Fruit fly (Drosophila melanogaster) whole organism, embryonic: ENCODE results near the gene Gdh.
A peak's percentile ranks its signal among the peaks of the same experiment; 100 is the strongest.

Source experiments
- ATbp ChIP-seq: fragments of 200-800 bp; sonication (Bioruptor generic); optimal IDR thresholded peaks from 2 replicates; lab custom pipeline; 2017; ENCODE audit warnings: missing biosample characterization, mild to moderate bottlenecking, missing genetic modification characterization, missing genetic modification reagents
- Antp ChIP-seq: fragments of 200-800 bp; sonication (Bioruptor generic); optimal IDR thresholded peaks from 3 replicates; lab custom pipeline; 2016; ENCODE audit warnings: missing biosample characterization, missing genetic modification characterization
- Asciz ChIP-seq: fragments of 200-800 bp; sonication (Bioruptor generic); optimal IDR thresholded peaks from 2 replicates; lab custom pipeline; 2017; ENCODE audit warnings: missing biosample characterization, mild to moderate bottlenecking, missing genetic modification characterization, missing genetic modification reagents
- CG10147 ChIP-seq: fragments of 200-800 bp; sonication (Bioruptor generic); optimal IDR thresholded peaks from 2 replicates; lab custom pipeline; 2019; ENCODE audit warnings: missing biosample characterization, mild to moderate bottlenecking, missing genetic modification characterization, moderate library complexity
- CG10274 ChIP-seq: fragments of 200-800 bp; sonication (Bioruptor generic); optimal IDR thresholded peaks from 3 replicates; lab custom pipeline; 2017; ENCODE audit warnings: missing biosample characterization, mild to moderate bottlenecking, missing genetic modification characterization
- CG10366 ChIP-seq: fragments of 200-800 bp; sonication (Bioruptor generic); IDR thresholded peaks from 2 replicates; pipeline ENCODE4 v1.3.6; 2022; ENCODE audit warnings: missing biosample characterization, missing genetic modification characterization
- CG10431 ChIP-seq: fragments of 200-800 bp; sonication (Bioruptor generic); optimal IDR thresholded peaks from 3 replicates; lab custom pipeline; 2018; ENCODE audit warnings: missing biosample characterization, mild to moderate bottlenecking, missing genetic modification characterization
- CG11398 ChIP-seq: fragments of 200-800 bp; sonication (Bioruptor generic); optimal IDR thresholded peaks from 2 replicates; lab custom pipeline; 2016; ENCODE audit warnings: missing biosample characterization, missing genetic modification characterization
- CG11504 ChIP-seq: fragments of 200-800 bp; sonication (Bioruptor generic); optimal IDR thresholded peaks from 3 replicates; lab custom pipeline; 2019; ENCODE audit warnings: missing biosample characterization, mild to moderate bottlenecking, missing genetic modification characterization, moderate library complexity
- CG11723 ChIP-seq: fragments of 200-800 bp; sonication (Bioruptor generic); optimal IDR thresholded peaks from 2 replicates; lab custom pipeline; 2017; ENCODE audit warnings: missing biosample characterization, mild to moderate bottlenecking, missing genetic modification characterization
- CG16863 ChIP-seq: fragments of 200-800 bp; sonication (Bioruptor generic); optimal IDR thresholded peaks from 3 replicates; lab custom pipeline; 2016; ENCODE audit warnings: missing biosample characterization, missing genetic modification characterization
- CG17361 ChIP-seq: fragments of 200-800 bp; sonication (Bioruptor generic); IDR thresholded peaks from 3 replicates; pipeline ENCODE4 v1.3.6; 2022; ENCODE audit warnings: missing biosample characterization, missing genetic modification characterization
- CG17912 ChIP-seq: fragments of 200-800 bp; sonication (Bioruptor generic); optimal IDR thresholded peaks from 2 replicates; lab custom pipeline; 2018; ENCODE audit warnings: missing biosample characterization, mild to moderate bottlenecking, missing genetic modification characterization
- CG1792 ChIP-seq: fragments of 200-800 bp; sonication (Bioruptor generic); optimal IDR thresholded peaks from 2 replicates; lab custom pipeline; 2016; ENCODE audit warnings: missing biosample characterization, missing genetic modification characterization
- CG3163 ChIP-seq: fragments of 200-800 bp; sonication (Bioruptor generic); optimal IDR thresholded peaks from 3 replicates; lab custom pipeline; 2016; ENCODE audit warnings: missing biosample characterization, missing genetic modification characterization
- CG3281 ChIP-seq: fragments of 200-800 bp; sonication (Bioruptor generic); optimal IDR thresholded peaks from 3 replicates; lab custom pipeline; 2017; ENCODE audit warnings: missing biosample characterization, mild to moderate bottlenecking, missing genetic modification characterization
- CG33557 ChIP-seq: fragments of 200-800 bp; sonication (Bioruptor generic); optimal IDR thresholded peaks from 2 replicates; lab custom pipeline; 2019; ENCODE audit warnings: missing biosample characterization, mild to moderate bottlenecking, missing genetic modification characterization, moderate library complexity
- CG7928 ChIP-seq: fragments of 200-800 bp; sonication (Bioruptor generic); optimal IDR thresholded peaks from 2 replicates; lab custom pipeline; 2017; ENCODE audit warnings: missing biosample characterization, mild to moderate bottlenecking, missing genetic modification characterization
- CG8478 ChIP-seq: fragments of >200 bp; optimal IDR thresholded peaks from 2 replicates; lab custom pipeline; 2018
- CrebB ChIP-seq: fragments of 200-800 bp; sonication (Bioruptor generic); optimal IDR thresholded peaks from 3 replicates; lab custom pipeline; 2018; ENCODE audit warnings: missing biosample characterization, mild to moderate bottlenecking, missing genetic modification characterization
- Fer1 ChIP-seq: fragments of 200-800 bp; sonication (Bioruptor generic); optimal IDR thresholded peaks from 2 replicates; lab custom pipeline; 2017; ENCODE audit warnings: missing biosample characterization, mild to moderate bottlenecking, missing genetic modification characterization
- Fer3 ChIP-seq: fragments of 200-800 bp; sonication (Bioruptor generic); optimal IDR thresholded peaks from 2 replicates; lab custom pipeline; 2018; ENCODE audit warnings: missing biosample characterization, mild to moderate bottlenecking, missing genetic modification characterization, moderate library complexity
- Hmr ChIP-seq: fragments of 200-800 bp; sonication (Bioruptor generic); optimal IDR thresholded peaks from 3 replicates; lab custom pipeline; 2017; ENCODE audit warnings: mild to moderate bottlenecking, missing biosample characterization, missing genetic modification reagents, missing genetic modification characterization
- Hr78 ChIP-seq, 2 experiments: fragments of 200-800 bp in 1 of 2; fragments of >200 bp in 1 of 2; sonication (Bioruptor generic) in 1 of 2; optimal IDR thresholded peaks; 2 replicates each; lab custom pipeline; 2017 to 2019; ENCODE audit warnings: missing biosample characterization in 2 of 2, missing genetic modification characterization in 2 of 2, mild to moderate bottlenecking in 1 of 2, moderate library complexity in 1 of 2
- Jarid2 ChIP-seq: fragments of 200-800 bp; sonication (Bioruptor generic); optimal IDR thresholded peaks from 3 replicates; lab custom pipeline; 2017; ENCODE audit warnings: mild to moderate bottlenecking, missing biosample characterization, missing genetic modification reagents, missing genetic modification characterization
- Kr ChIP-seq: fragments of 200-800 bp; sonication (Bioruptor generic); optimal IDR thresholded peaks from 2 replicates; lab custom pipeline; 2017; ENCODE audit warnings: missing biosample characterization, mild to moderate bottlenecking, missing genetic modification characterization
- Lhr ChIP-seq: fragments of 200-800 bp; sonication (Bioruptor generic); optimal IDR thresholded peaks from 3 replicates; lab custom pipeline; 2017; ENCODE audit warnings: mild to moderate bottlenecking, missing biosample characterization, missing genetic modification reagents, missing genetic modification characterization
- Mrtf ChIP-seq: fragments of 200-800 bp; sonication (Bioruptor generic); IDR thresholded peaks from 3 replicates; pipeline ENCODE4 v1.3.6; 2022; ENCODE audit warnings: missing biosample characterization, missing genetic modification characterization
- Myb ChIP-seq: fragments of 200-800 bp; sonication (Bioruptor generic); optimal IDR thresholded peaks from 2 replicates; lab custom pipeline; 2016; ENCODE audit warnings: missing biosample characterization, missing genetic modification characterization
- Oli ChIP-seq: fragments of 200-800 bp; sonication (Bioruptor generic); optimal IDR thresholded peaks from 2 replicates; lab custom pipeline; 2018; ENCODE audit warnings: missing biosample characterization, mild to moderate bottlenecking, missing genetic modification characterization, moderate library complexity
- Opbp ChIP-seq: fragments of 200-800 bp; sonication (Bioruptor generic); IDR thresholded peaks from 3 replicates; pipeline ENCODE4 v1.3.6; 2022; ENCODE audit warnings: missing biosample characterization, missing genetic modification characterization; ENCODE audit not compliant: partially characterized antibody
- Sin3A ChIP-seq: fragments of >200 bp; optimal IDR thresholded peaks from 2 replicates; lab custom pipeline; 2018
- Sox100B ChIP-seq: fragments of 200-800 bp; sonication (Bioruptor generic); optimal IDR thresholded peaks from 3 replicates; lab custom pipeline; 2018; ENCODE audit warnings: missing biosample characterization, mild to moderate bottlenecking, missing genetic modification characterization
- Trl ChIP-seq, 3 experiments: fragments of >200 bp in 2 of 3; fragments of 200-800 bp in 1 of 3; sonication (Bioruptor generic) in 1 of 3; optimal IDR thresholded peaks; 2 replicates in 1 of 3; 3 replicates in 2 of 3; lab custom pipeline; 2016 to 2017; ENCODE audit warnings: missing biosample characterization in 1 of 3, missing genetic modification characterization in 1 of 3
- ac ChIP-seq: fragments of 200-800 bp; sonication (Bioruptor generic); optimal IDR thresholded peaks from 3 replicates; lab custom pipeline; 2017; ENCODE audit warnings: missing biosample characterization, mild to moderate bottlenecking, missing genetic modification characterization
- bab2 ChIP-seq: fragments of 200-800 bp; sonication (Bioruptor generic); optimal IDR thresholded peaks from 2 replicates; lab custom pipeline; 2016; ENCODE audit warnings: missing biosample characterization, missing genetic modification characterization
- fd102C ChIP-seq: fragments of 200-800 bp; sonication (Bioruptor generic); optimal IDR thresholded peaks from 2 replicates; lab custom pipeline; 2018; ENCODE audit warnings: missing biosample characterization, mild to moderate bottlenecking, missing genetic modification characterization, moderate library complexity
- fd64A ChIP-seq: fragments of 200-800 bp; sonication (Bioruptor generic); optimal IDR thresholded peaks from 3 replicates; lab custom pipeline; 2018; ENCODE audit warnings: missing biosample characterization, mild to moderate bottlenecking, missing genetic modification characterization
- fru ChIP-seq: fragments of >200 bp; optimal IDR thresholded peaks from 2 replicates; lab custom pipeline; 2017
- insv ChIP-seq, 2 experiments: fragments of 200-800 bp; sonication (Bioruptor generic); optimal IDR thresholded peaks; 3 replicates each; lab custom pipeline; 2016 to 2018; ENCODE audit warnings: missing biosample characterization in 2 of 2, missing genetic modification characterization in 2 of 2
- pho ChIP-seq: fragments of 200-800 bp; sonication (Bioruptor generic); optimal IDR thresholded peaks from 2 replicates; lab custom pipeline; 2016; ENCODE audit warnings: missing biosample characterization, missing genetic modification characterization
- phol ChIP-seq: fragments of 200-800 bp; sonication (Bioruptor generic); optimal IDR thresholded peaks from 3 replicates; lab custom pipeline; 2018; ENCODE audit warnings: missing biosample characterization, mild to moderate bottlenecking, missing genetic modification characterization, moderate library complexity
- pita ChIP-seq: fragments of 200-800 bp; sonication (Bioruptor generic); optimal IDR thresholded peaks from 2 replicates; lab custom pipeline; 2017; ENCODE audit warnings: missing biosample characterization, mild to moderate bottlenecking, missing genetic modification characterization
- pros ChIP-seq: fragments of 200-800 bp; sonication (Bioruptor generic); optimal IDR thresholded peaks from 3 replicates; lab custom pipeline; 2019; ENCODE audit warnings: missing biosample characterization, mild to moderate bottlenecking, missing genetic modification characterization, moderate library complexity
- repo ChIP-seq: fragments of 200-800 bp; sonication (Bioruptor generic); optimal IDR thresholded peaks from 2 replicates; lab custom pipeline; 2016; ENCODE audit warnings: missing biosample characterization, missing genetic modification characterization
- sd ChIP-seq: fragments of 200-800 bp; sonication (Bioruptor generic); optimal IDR thresholded peaks from 3 replicates; lab custom pipeline; 2018; ENCODE audit warnings: missing biosample characterization, mild to moderate bottlenecking, missing genetic modification characterization, moderate library complexity
- sens-2 ChIP-seq: fragments of 200-800 bp; sonication (Bioruptor generic); IDR thresholded peaks from 2 replicates; pipeline ENCODE4 v1.3.6; 2022; ENCODE audit warnings: missing biosample characterization, missing genetic modification characterization
- slp2 ChIP-seq: fragments of 200-800 bp; sonication (Bioruptor generic); optimal IDR thresholded peaks from 2 replicates; lab custom pipeline; 2016; ENCODE audit warnings: missing biosample characterization, missing genetic modification characterization
- sr ChIP-seq: fragments of 200-800 bp; sonication (Bioruptor generic); IDR thresholded peaks from 3 replicates; pipeline ENCODE4 v1.3.6; 2022; ENCODE audit warnings: missing biosample characterization, missing genetic modification characterization
- stc ChIP-seq: fragments of 200-800 bp; sonication (Bioruptor generic); IDR thresholded peaks from 2 replicates; pipeline ENCODE4 v1.3.6; 2022; ENCODE audit warnings: missing biosample characterization, missing genetic modification characterization
- wor ChIP-seq: fragments of 200-800 bp; sonication (Bioruptor generic); IDR thresholded peaks from 2 replicates; pipeline ENCODE4 v1.3.6; 2022; ENCODE audit warnings: missing biosample characterization, missing genetic modification characterization

The Gdh gene

dm6 chr3R:23909347-23909862, 33.5 kb downstream of the Gdh start (continued):
- TF ChIP-seq Antp (GFP tag; lab: Kevin White, UChicago), result no peak
- no peak for TF ChIP-seq Mrtf (GFP tag; lab: Robert Waterston, UW)
- peak; percentile 49 for TF ChIP-seq Hmr (GFP tag; lab: Kevin White, UChicago)
- no peak for TF ChIP-seq phol (tag; lab: Kevin White, UChicago)
- no peak for TF ChIP-seq Trl (optimal IDR thresholded peaks at IDR 0.05; lab: Kevin White, UChicago)
- no peak for TF ChIP-seq Trl (GFP tag; optimal IDR thresholded peaks at IDR 0.05; lab: Kevin White, UChicago)
- 0 out of 3 replicates have a peak, but pooled peaks have one; percentile 12 for TF ChIP-seq CG17361
- TF ChIP-seq CG3163 (GFP tag; lab: Kevin White, UChicago), result no peak
- peak; percentile 3 for TF ChIP-seq Jarid2 (GFP tag; lab: Kevin White, UChicago)
- TF ChIP-seq ATbp (GFP tag; lab: Kevin White, UChicago), result peak; percentile 76
- no peak for TF ChIP-seq CG10366 (GFP tag; lab: Robert Waterston, UW)
- TF ChIP-seq sd, result peak; percentile 72
- TF ChIP-seq CG8478 (lab: Kevin White, UChicago), result no peak
- no peak for TF ChIP-seq slp2
- peak; percentile 13 for TF ChIP-seq pros (GFP tag; lab: Kevin White, UChicago)
- TF ChIP-seq Myb (GFP tag; lab: Kevin White, UChicago), result no peak
- no peak for TF ChIP-seq pita (GFP tag; lab: Kevin White, UChicago)
- peak; percentile 39 for TF ChIP-seq CG11723
- no peak for TF ChIP-seq Lhr
- peak; percentile 80 for TF ChIP-seq Sox100B
- TF ChIP-seq repo (GFP tag; lab: Kevin White, UChicago), result no peak
- peak; percentile 24 for TF ChIP-seq CG16863 (GFP tag; lab: Kevin White, UChicago)
- no peak for TF ChIP-seq fd102C (GFP tag; lab: Kevin White, UChicago)
- TF ChIP-seq Kr (GFP tag; lab: Kevin White, UChicago), result no peak
- peak; percentile 53 for TF ChIP-seq Asciz (GFP tag; lab: Kevin White, UChicago)
- peak; percentile 48 for TF ChIP-seq CG11398
- TF ChIP-seq CG17912 (GFP tag; lab: Kevin White, UChicago), result no peak
- TF ChIP-seq CG33557, result no peak
- TF ChIP-seq CG10431, result peak; percentile 6
- peak; percentile 66 for TF ChIP-seq CrebB (tag; lab: Kevin White, UChicago)
- no peak for TF ChIP-seq ac (GFP tag; lab: Kevin White, UChicago)
- peak; percentile 31 for TF ChIP-seq Oli (tag; lab: Kevin White, UChicago)
- no peak for TF ChIP-seq fru (lab: Kevin White, UChicago)
- no peak for TF ChIP-seq CG10274 (GFP tag; lab: Kevin White, UChicago)
- peak; percentile 33 for TF ChIP-seq Fer3
- TF ChIP-seq sr, result no peak
- peak; percentile 60 for TF ChIP-seq Fer1
- peak; percentile 37 for TF ChIP-seq CG10147 (GFP tag; lab: Kevin White, UChicago)
- no peak; the same call in 1 of the 2 replicates for TF ChIP-seq stc (GFP tag; lab: Robert Waterston, UW)
- TF ChIP-seq bab2 (GFP tag; lab: Kevin White, UChicago), result peak; percentile 18
- no peak for TF ChIP-seq Opbp (GFP tag; lab: Robert Waterston, UW)
- TF ChIP-seq CG11504 (tag; lab: Kevin White, UChicago), result peak; percentile 44
- peak; percentile 27 for TF ChIP-seq CG1792 (GFP tag; lab: Kevin White, UChicago)
- peak; percentile 14 for TF ChIP-seq CG3281 (GFP tag; lab: Kevin White, UChicago)
- TF ChIP-seq CG7928, result no peak
- TF ChIP-seq Sin3A, result no peak
- TF ChIP-seq wor, result no peak
- TF ChIP-seq Hr78 (GFP tag; optimal IDR thresholded peaks at IDR 0.05; lab: Kevin White, UChicago), result peak in 1 of 2 experiments; percentile 91
- no peak for TF ChIP-seq insv (GFP tag; optimal IDR thresholded peaks at IDR 0.05; lab: Kevin White, UChicago)
- no peak for TF ChIP-seq pho
- TF ChIP-seq sens-2 (GFP tag; lab: Robert Waterston, UW), result no peak
- peak; percentile 64 for TF ChIP-seq fd64A (GFP tag; lab: Kevin White, UChicago)
